Worm (Caenorhabditis elegans) whole organism, L2 larva: Measurements from ENCODE around the gene srw-145.

ENCODE experiments used
- C34F6.9 ChIP-seq: fragments of 150-350 bp; optimal IDR thresholded peaks from 2 replicates; lab custom pipeline; 2014; ENCODE audit warnings: missing biosample characterization, missing genetic modification characterization
- F13H6.1 ChIP-seq: sonication (generic microtip); optimal IDR thresholded peaks from 2 replicates; lab custom pipeline; 2016; ENCODE audit warnings: missing genetic modification characterization, missing compliant biosample characterization
- R02D3.7 ChIP-seq: fragments of 150-350 bp; optimal IDR thresholded peaks from 2 replicates; lab custom pipeline; 2014; ENCODE audit warnings: missing biosample characterization, missing genetic modification characterization
- Y55F3AM.14 ChIP-seq: fragments of 200-800 bp; sonication (Bioruptor generic); optimal IDR thresholded peaks from 2 replicates; lab custom pipeline; 2018; ENCODE audit warnings: mild to moderate bottlenecking, missing genetic modification characterization, missing compliant biosample characterization
- ZK546.5 ChIP-seq: sonication (generic microtip); optimal IDR thresholded peaks from 2 replicates; lab custom pipeline; 2017; ENCODE audit warnings: missing biosample characterization, missing genetic modification characterization
- ama-1 ChIP-seq: fragments of 150-350 bp; optimal IDR thresholded peaks from 2 replicates; lab custom pipeline; 2018; ENCODE audit warnings: inconsistent platforms
- blmp-1 ChIP-seq: sonication (generic microtip); optimal IDR thresholded peaks from 2 replicates; lab custom pipeline; 2017; ENCODE audit warnings: missing genetic modification characterization, mild to moderate bottlenecking, missing compliant biosample characterization, antibody characterized with exemption, moderate library complexity; ENCODE audit not compliant: insufficient read depth
- ceh-16 ChIP-seq: fragments of 150-350 bp; optimal IDR thresholded peaks from 2 replicates; lab custom pipeline; 2014; ENCODE audit warnings: missing biosample characterization, missing genetic modification characterization
- crh-2 ChIP-seq: sonication (generic microtip); optimal IDR thresholded peaks from 2 replicates; lab custom pipeline; 2017; ENCODE audit warnings: missing biosample characterization, missing genetic modification characterization
- dmd-4 ChIP-seq: sonication (generic microtip); optimal IDR thresholded peaks from 2 replicates; lab custom pipeline; 2017; ENCODE audit warnings: missing biosample characterization, missing genetic modification characterization
- elt-1 ChIP-seq: fragments of 150-350 bp; optimal IDR thresholded peaks from 2 replicates; lab custom pipeline; 2014; ENCODE audit warnings: missing biosample characterization, missing genetic modification characterization
- elt-3 ChIP-seq: sonication (generic microtip); optimal IDR thresholded peaks from 2 replicates; lab custom pipeline; 2017; ENCODE audit warnings: missing biosample characterization, missing genetic modification characterization
- fos-1 ChIP-seq: fragments of 150-350 bp; optimal IDR thresholded peaks from 2 replicates; lab custom pipeline; 2014; ENCODE audit warnings: missing biosample characterization, missing genetic modification characterization
- lin-13 ChIP-seq: fragments of 150-350 bp; optimal IDR thresholded peaks from 2 replicates; lab custom pipeline; 2014; ENCODE audit warnings: missing biosample characterization, missing genetic modification reagents, missing genetic modification characterization
- lin-39 ChIP-seq: fragments of 150-350 bp; optimal IDR thresholded peaks from 2 replicates; lab custom pipeline; 2014; ENCODE audit warnings: missing biosample characterization, missing genetic modification reagents, missing genetic modification characterization
- lsy-2 ChIP-seq, 2 experiments: fragments of 150-350 bp in 1 of 2; sonication (generic microtip) in 1 of 2; optimal IDR thresholded peaks; 2 replicates each; lab custom pipeline; 2014 to 2017; ENCODE audit warnings: missing biosample characterization in 2 of 2, missing genetic modification characterization in 2 of 2
- mdl-1 ChIP-seq, 2 experiments: fragments of 150-350 bp in 1 of 2; sonication (generic microtip) in 1 of 2; optimal IDR thresholded peaks; 2 replicates each; lab custom pipeline; 2017; ENCODE audit warnings: missing biosample characterization in 2 of 2, missing genetic modification characterization in 2 of 2
- nhr-10 ChIP-seq: sonication (generic microtip); optimal IDR thresholded peaks from 2 replicates; lab custom pipeline; 2017; ENCODE audit warnings: missing biosample characterization, missing genetic modification characterization
- nhr-11 ChIP-seq: fragments of 150-350 bp; optimal IDR thresholded peaks from 2 replicates; lab custom pipeline; 2014; ENCODE audit warnings: missing biosample characterization, missing genetic modification characterization
- nhr-23 ChIP-seq: fragments of 150-350 bp; optimal IDR thresholded peaks from 2 replicates; lab custom pipeline; 2014; ENCODE audit warnings: missing biosample characterization, missing genetic modification reagents, missing genetic modification characterization
- nhr-237 ChIP-seq: fragments of 150-350 bp; optimal IDR thresholded peaks from 2 replicates; lab custom pipeline; 2014; ENCODE audit warnings: missing biosample characterization, missing genetic modification characterization
- nhr-25 ChIP-seq: fragments of 150-350 bp; sonication (generic microtip); optimal IDR thresholded peaks from 3 replicates; lab custom pipeline; 2014; ENCODE audit warnings: missing biosample characterization, missing genetic modification characterization
- nhr-6 ChIP-seq: fragments of 150-350 bp; optimal IDR thresholded peaks from 2 replicates; lab custom pipeline; 2014; ENCODE audit warnings: missing biosample characterization, missing genetic modification characterization
- nhr-77 ChIP-seq: fragments of 150-350 bp; optimal IDR thresholded peaks from 2 replicates; lab custom pipeline; 2014; ENCODE audit warnings: missing biosample characterization, missing genetic modification characterization
- peb-1 ChIP-seq: fragments of 150-350 bp; optimal IDR thresholded peaks from 2 replicates; lab custom pipeline; 2014; ENCODE audit warnings: missing biosample characterization, missing genetic modification characterization
- sem-4 ChIP-seq: fragments of 150-350 bp; optimal IDR thresholded peaks from 2 replicates; lab custom pipeline; 2014; ENCODE audit warnings: missing biosample characterization, missing genetic modification reagents, missing genetic modification characterization
- sma-9 ChIP-seq, 2 experiments: fragments of 150-350 bp in 1 of 2; sonication (generic microtip) in 1 of 2; optimal IDR thresholded peaks; 2 replicates each; lab custom pipeline; 2014 to 2016; ENCODE audit warnings: missing genetic modification characterization in 2 of 2, mild to moderate bottlenecking in 1 of 2, missing biosample characterization in 1 of 2, missing compliant biosample characterization in 1 of 2, missing genetic modification reagents in 1 of 2, moderate library complexity in 1 of 2
- snpc-4 ChIP-seq: fragments of 150-350 bp; optimal IDR thresholded peaks from 2 replicates; lab custom pipeline; 2014; ENCODE audit warnings: missing biosample characterization, missing genetic modification characterization
- unc-39 ChIP-seq: fragments of 150-350 bp; optimal IDR thresholded peaks from 2 replicates; lab custom pipeline; 2014; ENCODE audit warnings: missing biosample characterization, missing genetic modification characterization
- unc-55 ChIP-seq: fragments of 150-350 bp; sonication (generic microtip); optimal IDR thresholded peaks from 3 replicates; lab custom pipeline; 2014; ENCODE audit warnings: missing biosample characterization, missing genetic modification reagents, missing genetic modification characterization

srw-145 gene

ce11 chrV:13961927-13962419, 25.0 kb downstream of the srw-145 start, which contains the start of the genes algn-13 and R10D12.13 (continued):
- TF ChIP-seq ceh-16 (no peak), unc-55 (GFP tag; lab: Kevin White, UChicago) (peak; percentile 78)
- TF ChIP-seq, all 48 proteins: peak for 15

DNA sequence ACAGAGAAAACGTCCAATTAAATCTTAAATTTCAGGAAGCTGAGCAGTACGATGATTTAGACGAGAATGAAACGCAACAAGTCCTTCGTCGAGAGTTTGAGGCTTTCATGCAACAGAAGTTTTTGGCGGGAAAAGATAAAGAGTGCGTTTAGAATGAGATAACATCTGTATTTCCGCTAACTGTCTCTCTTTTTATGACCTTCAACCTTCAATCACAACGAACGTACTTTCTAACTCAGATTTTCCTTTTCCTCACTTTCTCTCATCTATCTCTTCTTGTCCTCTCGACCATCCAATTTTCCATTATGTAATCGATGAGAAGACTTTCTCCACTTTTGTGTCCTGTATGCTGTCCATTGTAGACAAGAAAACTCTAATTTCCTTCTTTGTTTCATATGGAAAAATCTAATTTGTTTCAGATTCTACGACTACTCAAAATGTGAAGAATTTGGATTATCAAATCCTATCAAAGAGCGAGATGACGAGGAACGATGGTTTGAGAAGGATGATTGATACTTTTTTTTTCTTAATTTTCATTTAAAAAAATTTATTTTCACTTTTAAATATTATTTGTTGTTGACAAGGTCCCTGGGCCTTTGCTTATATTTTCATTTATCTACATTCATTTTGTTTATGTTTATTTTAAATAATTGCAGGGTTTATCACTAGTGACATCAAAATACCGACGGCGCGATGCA, 26.5 kb downstream of the srw-145 start, which contains the start of gene sao-1:
Gene sao-1 (plus strand): TSS at position 648 of the 698 bp plus-strand sequence.
- no peak for TF ChIP-seq sem-4
- peak; percentile 98 for TF ChIP-seq blmp-1 (tag; lab: Kevin White, UChicago)
- peak; percentile 13 for TF ChIP-seq sma-9 (GFP tag; optimal IDR thresholded peaks at IDR 0.05; lab: Kevin White, UChicago)
- no peak for TF ChIP-seq sma-9 (tag; optimal IDR thresholded peaks at IDR 0.05; lab: Kevin White, UChicago)

ce11 chrV:13980807-13981206, 43.9 kb downstream of the srw-145 start, which contains the start of gene eol-1:
Gene eol-1 (minus strand): TSS chrV:13980907.
- TF ChIP-seq elt-3 (tag; lab: Kevin White, UChicago) (no peak), ZK546.5 (tag; lab: Kevin White, UChicago) (no peak), fos-1 (tag; lab: Kevin White, UChicago) (no peak), mdl-1 (tag; optimal IDR thresholded peaks at IDR 0.05; lab: Kevin White, UChicago) (no peak), C34F6.9 (tag; lab: Kevin White, UChicago) (no peak), F13H6.1 (tag; lab: Kevin White, UChicago) (no peak), unc-39 (tag; lab: Kevin White, UChicago) (no peak), sma-9 (GFP tag; optimal IDR thresholded peaks at IDR 0.05; lab: Kevin White, UChicago) (no peak), sma-9 (tag; optimal IDR thresholded peaks at IDR 0.05; lab: Kevin White, UChicago) (no peak), lin-39 (tag; lab: Kevin White, UChicago) (no peak), sem-4 (no peak), nhr-23 (tag; lab: Kevin White, UChicago) (no peak), nhr-77 (no peak), peb-1 (tag; lab: Kevin White, UChicago) (no peak), crh-2 (tag; lab: Kevin White, UChicago) (no peak), ama-1 (lab: Kevin White, UChicago) (no peak), nhr-237 (tag; lab: Kevin White, UChicago) (no peak), R02D3.7 (tag; lab: Kevin White, UChicago) (no peak), lin-13 (no peak), nhr-11 (tag; lab: Kevin White, UChicago) (no peak), nhr-10 (tag; lab: Kevin White, UChicago) (no peak)

- TF ChIP-seq lsy-2 (tag; optimal IDR thresholded peaks at IDR 0.05; lab: Kevin White, UChicago) (no peak), nhr-25 (tag; lab: Kevin White, UChicago) (no peak), C34F6.9 (tag; lab: Kevin White, UChicago) (no peak), Y55F3AM.14 (GFP tag; lab: Kevin White, UChicago) (no peak), R02D3.7 (tag; lab: Kevin White, UChicago) (no peak), fos-1 (tag; lab: Kevin White, UChicago) (no peak), ceh-16 (no peak), elt-1 (tag; lab: Kevin White, UChicago) (no peak)
These were observed 44.7 kb downstream of the srw-145 start for ce11 chrV:13981677-13982076.

- TF ChIP-seq nhr-6 (tag; lab: Kevin White, UChicago) (no peak), snpc-4 (no peak), fos-1 (tag; lab: Kevin White, UChicago) (no peak), blmp-1 (tag; lab: Kevin White, UChicago) (no peak), lsy-2 (tag; optimal IDR thresholded peaks at IDR 0.05; lab: Kevin White, UChicago) (no peak), elt-3 (tag; lab: Kevin White, UChicago) (no peak), dmd-4 (tag; lab: Kevin White, UChicago) (no peak), sem-4 (no peak), ceh-16 (no peak)
- TF ChIP-seq, all 48 proteins: peak for 0
These were observed 47.9 kb downstream of the srw-145 start, which contains the start of gene end-1 for ce11 chrV:13984828-13985227. Gene end-1 (plus strand): TSS chrV:13985128.
